Fruit fly (Drosophila melanogaster) Kc167 (cell line): ENCODE results near the gene CG7789.

Experiments
- Sin3A ChIP-seq: fragments of >200 bp; optimal IDR thresholded peaks from 2 replicates; lab custom pipeline; 2018; ENCODE audit warnings: missing external identifiers
- h ChIP-seq: fragments of >200 bp; optimal IDR thresholded peaks from 3 replicates; lab custom pipeline; 2018; ENCODE audit warnings: missing external identifiers
- psq ChIP-seq: fragments of >200 bp; optimal IDR thresholded peaks from 2 replicates; lab custom pipeline; 2017; ENCODE audit warnings: missing external identifiers

- TF ChIP-seq Sin3A (lab: Kevin White, UChicago) = no peak
- TF ChIP-seq psq (lab: Kevin White, UChicago) = no peak
- no peak for TF ChIP-seq h (lab: Kevin White, UChicago)
Observed at dm6 chr3R:29837771-29838170, 34.8 kb downstream of the CG7789 start.
